Worm (Caenorhabditis elegans) whole organism, L4 larva: Measurements from ENCODE around the gene lin-15B.

Experiments
- F10B5.3 ChIP-seq: sonication (generic microtip); optimal IDR thresholded peaks from 2 replicates; lab custom pipeline; 2016; ENCODE audit warnings: mild to moderate bottlenecking, missing genetic modification characterization, missing compliant biosample characterization
- R02D3.7 ChIP-seq: fragments of 150-350 bp; sonication (generic microtip); optimal IDR thresholded peaks from 3 replicates; lab custom pipeline; 2014; ENCODE audit warnings: missing biosample characterization, missing genetic modification characterization
- T20F7.1 ChIP-seq: fragments of 200-800 bp; sonication (Bioruptor generic); optimal IDR thresholded peaks from 2 replicates; lab custom pipeline; 2018; ENCODE audit warnings: mild to moderate bottlenecking, missing genetic modification characterization, missing compliant biosample characterization
- T26A8.4 ChIP-seq: fragments of 200-800 bp; sonication (Bioruptor generic); IDR thresholded peaks from 2 replicates; pipeline ENCODE4 v1.3.6; 2022; ENCODE audit warnings: missing genetic modification characterization, missing compliant biosample characterization
- Y105C5A.15 ChIP-seq: fragments of 200-800 bp; sonication (Bioruptor generic); IDR thresholded peaks from 2 replicates; pipeline ENCODE4 v1.3.6; 2022; ENCODE audit warnings: missing genetic modification characterization, missing compliant biosample characterization
- Y5F2A.4 ChIP-seq: fragments of 200-800 bp; sonication (Bioruptor generic); optimal IDR thresholded peaks from 2 replicates; lab custom pipeline; 2018; ENCODE audit warnings: mild to moderate bottlenecking, missing genetic modification characterization, missing compliant biosample characterization
- Y75B8A.6 ChIP-seq: fragments of 200-800 bp; sonication (Bioruptor generic); IDR thresholded peaks from 2 replicates; pipeline ENCODE4 v1.3.6; 2022; ENCODE audit warnings: missing genetic modification reagents, missing genetic modification characterization, missing compliant biosample characterization
- ZK546.5 ChIP-seq, 2 experiments: sonication (generic microtip); optimal IDR thresholded peaks; 2 replicates each; lab custom pipeline; 2017; ENCODE audit warnings: missing biosample characterization in 2 of 2, missing genetic modification characterization in 2 of 2
- aha-1 ChIP-seq: fragments of 150-350 bp; peaks from one replicate; lab custom pipeline; 2014; ENCODE audit warnings: missing biosample characterization, missing genetic modification characterization
- aly-2 ChIP-seq: sonication (generic microtip); optimal IDR thresholded peaks from 2 replicates; lab custom pipeline; 2018; ENCODE audit warnings: missing biosample characterization, missing genetic modification characterization
- ama-1 ChIP-seq: fragments of 150-350 bp; optimal IDR thresholded peaks from 2 replicates; lab custom pipeline; 2014; ENCODE audit warnings: inconsistent platforms, mixed read lengths
- attf-4 ChIP-seq: sonication (generic microtip); optimal IDR thresholded peaks from 3 replicates; lab custom pipeline; 2017; ENCODE audit warnings: missing biosample characterization, missing genetic modification characterization
- ceh-20 ChIP-seq: fragments of 200-800 bp; sonication (Bioruptor generic); IDR thresholded peaks from 2 replicates; pipeline ENCODE4 v1.3.6; 2022; ENCODE audit warnings: missing genetic modification reagents, missing genetic modification characterization, missing compliant biosample characterization
- ceh-62 ChIP-seq: sonication (generic microtip); optimal IDR thresholded peaks from 2 replicates; lab custom pipeline; 2017; ENCODE audit warnings: missing biosample characterization, missing genetic modification characterization
- cey-2 ChIP-seq: sonication (generic microtip); optimal IDR thresholded peaks from 3 replicates; lab custom pipeline; 2017; ENCODE audit warnings: missing genetic modification characterization, mild to moderate bottlenecking, missing compliant biosample characterization, antibody characterized with exemption, borderline replicate concordance; ENCODE audit not compliant: insufficient read depth
- ctbp-1 ChIP-seq: fragments of 200-800 bp; sonication (Bioruptor generic); IDR thresholded peaks from 2 replicates; pipeline ENCODE4 v1.3.6; 2022; ENCODE audit warnings: missing genetic modification reagents, missing genetic modification characterization, missing compliant biosample characterization
- daf-16 ChIP-seq, 3 experiments: sonication (generic microtip); optimal IDR thresholded peaks; 2 replicates each; lab custom pipeline; 2016 to 2017; ENCODE audit warnings: missing genetic modification characterization in 3 of 3, missing genetic modification reagents in 3 of 3, mild to moderate bottlenecking in 2 of 3, missing compliant biosample characterization in 2 of 3, missing biosample characterization in 1 of 3, moderate library complexity in 1 of 3
- dmd-6 ChIP-seq: fragments of 200-800 bp; sonication (Bioruptor generic); IDR thresholded peaks from 2 replicates; pipeline ENCODE4 v1.3.6; 2022; ENCODE audit warnings: missing genetic modification reagents, missing genetic modification characterization, missing compliant biosample characterization
- egl-27 ChIP-seq: sonication (generic microtip); optimal IDR thresholded peaks from 3 replicates; lab custom pipeline; 2017; ENCODE audit warnings: missing biosample characterization, missing genetic modification reagents, missing genetic modification characterization
- hif-1 ChIP-seq, 2 experiments: sonication (generic microtip); optimal IDR thresholded peaks; 2 replicates each; lab custom pipeline; 2016 to 2017; ENCODE audit warnings: missing compliant biosample characterization in 2 of 2, missing genetic modification characterization in 2 of 2, missing genetic modification reagents in 2 of 2, missing genotype in 2 of 2, mild to moderate bottlenecking in 1 of 2
- hlh-11 ChIP-seq: fragments of 200-800 bp; sonication (Bioruptor generic); optimal IDR thresholded peaks from 2 replicates; lab custom pipeline; 2018; ENCODE audit warnings: mild to moderate bottlenecking, missing genetic modification characterization, missing compliant biosample characterization
- hmg-1.1 ChIP-seq: fragments of 200-800 bp; sonication (Bioruptor generic); IDR thresholded peaks from 2 replicates; pipeline ENCODE4 v1.3.6; 2022; ENCODE audit warnings: missing genetic modification reagents, missing genetic modification characterization, missing compliant biosample characterization
- lin-1 ChIP-seq: fragments of 200-800 bp; sonication (Bioruptor generic); IDR thresholded peaks from 2 replicates; pipeline ENCODE4 v1.3.6; 2022; ENCODE audit warnings: missing genetic modification reagents, missing genetic modification characterization, missing compliant biosample characterization
- lin-13 ChIP-seq: fragments of 150-350 bp; optimal IDR thresholded peaks from 2 replicates; lab custom pipeline; 2014; ENCODE audit warnings: missing biosample characterization, missing genetic modification reagents, missing genetic modification characterization
- lin-29 ChIP-seq: fragments of 200-800 bp; sonication (Bioruptor generic); IDR thresholded peaks from 2 replicates; pipeline ENCODE4 v1.3.6; 2022; ENCODE audit warnings: missing genetic modification reagents, missing genetic modification characterization, missing compliant biosample characterization
- lsy-2 ChIP-seq, 2 experiments: fragments of 150-350 bp in 1 of 2; sonication (generic microtip) in 1 of 2; optimal IDR thresholded peaks; 2 replicates each; lab custom pipeline; 2014 to 2017; ENCODE audit warnings: missing biosample characterization in 2 of 2, missing genetic modification characterization in 2 of 2
- madf-9 ChIP-seq: fragments of 200-800 bp; sonication (Bioruptor generic); conservative IDR thresholded peaks from 2 replicates; pipeline ENCODE4 v1.3.6; 2022; ENCODE audit warnings: missing genetic modification reagents, missing genetic modification characterization, missing compliant biosample characterization
- mdl-1 ChIP-seq, 2 experiments: fragments of 150-350 bp in 1 of 2; sonication (generic microtip) in 1 of 2; optimal IDR thresholded peaks; 2 replicates each; lab custom pipeline; 2014 to 2017; ENCODE audit warnings: missing biosample characterization in 2 of 2, missing genetic modification characterization in 2 of 2
- mes-2 ChIP-seq: sonication (generic microtip); optimal IDR thresholded peaks from 2 replicates; lab custom pipeline; 2016; ENCODE audit warnings: missing genotype, mild to moderate bottlenecking, missing genetic modification characterization, missing compliant biosample characterization; ENCODE audit not compliant: poor library complexity, severe bottlenecking
- nhr-102 ChIP-seq: sonication (generic microtip); optimal IDR thresholded peaks from 2 replicates; lab custom pipeline; 2016; ENCODE audit warnings: mild to moderate bottlenecking, missing genetic modification characterization, moderate library complexity, missing compliant biosample characterization
- nhr-11 ChIP-seq: fragments of 150-350 bp; optimal IDR thresholded peaks from 2 replicates; lab custom pipeline; 2014; ENCODE audit warnings: missing biosample characterization, missing genetic modification characterization
- nhr-111 ChIP-seq: fragments of 200-800 bp; sonication (Bioruptor generic); optimal IDR thresholded peaks from 2 replicates; lab custom pipeline; 2018; ENCODE audit warnings: mild to moderate bottlenecking, missing genetic modification characterization, missing compliant biosample characterization
- nhr-237 ChIP-seq: sonication (generic microtip); optimal IDR thresholded peaks from 2 replicates; lab custom pipeline; 2017; ENCODE audit warnings: missing biosample characterization, missing genetic modification characterization
- nhr-28 ChIP-seq: fragments of 150-350 bp; optimal IDR thresholded peaks from 2 replicates; lab custom pipeline; 2014; ENCODE audit warnings: missing biosample characterization, missing genetic modification characterization
- nhr-41 ChIP-seq: fragments of 200-800 bp; sonication (Bioruptor generic); IDR thresholded peaks from 2 replicates; pipeline ENCODE4 v1.3.6; 2022; ENCODE audit warnings: missing genetic modification reagents, missing genetic modification characterization, missing compliant biosample characterization
- nhr-42 ChIP-seq: fragments of 200-800 bp; sonication (Bioruptor generic); IDR thresholded peaks from 2 replicates; pipeline ENCODE4 v1.3.6; 2022; ENCODE audit warnings: missing genetic modification characterization, missing compliant biosample characterization
- nhr-48 ChIP-seq: sonication (generic microtip); optimal IDR thresholded peaks from 2 replicates; lab custom pipeline; 2016; ENCODE audit warnings: mild to moderate bottlenecking, missing genetic modification characterization, missing compliant biosample characterization
- nhr-6 ChIP-seq: fragments of 150-350 bp; optimal IDR thresholded peaks from 2 replicates; lab custom pipeline; 2014; ENCODE audit warnings: missing biosample characterization, missing genetic modification characterization
- nhr-77 ChIP-seq: fragments of 150-350 bp; optimal IDR thresholded peaks from 2 replicates; lab custom pipeline; 2014; ENCODE audit warnings: missing biosample characterization, missing genetic modification characterization
- pha-4 ChIP-seq, 2 experiments: fragments of 150-350 bp in 1 of 2; fragments of 200-800 bp in 1 of 2; sonication (Bioruptor generic) in 1 of 2; IDR thresholded peaks in 1 of 2; optimal IDR thresholded peaks in 1 of 2; 2 replicates each; pipeline versions ENCODE4 v1.3.6 to Lab custom; 2014 to 2022; ENCODE audit warnings: missing genetic modification characterization in 2 of 2, missing genetic modification reagents in 2 of 2, missing biosample characterization in 1 of 2, missing compliant biosample characterization in 1 of 2
- pqm-1 ChIP-seq: sonication (generic microtip); optimal IDR thresholded peaks from 2 replicates; lab custom pipeline; 2017; ENCODE audit warnings: missing biosample characterization, missing genetic modification characterization
- saeg-2 ChIP-seq: fragments of 200-800 bp; sonication (Bioruptor generic); IDR thresholded peaks from 2 replicates; pipeline ENCODE4 v1.3.6; 2022; ENCODE audit warnings: missing genetic modification reagents, missing genetic modification characterization, missing compliant biosample characterization
- sdz-12 ChIP-seq: fragments of 200-800 bp; sonication (Bioruptor generic); optimal IDR thresholded peaks from 2 replicates; lab custom pipeline; 2018; ENCODE audit warnings: mild to moderate bottlenecking, missing genetic modification characterization, missing compliant biosample characterization
- set-16 ChIP-seq: fragments of 200-800 bp; sonication (Bioruptor generic); IDR thresholded peaks from 2 replicates; pipeline ENCODE4 v1.3.6; 2022; ENCODE audit warnings: missing genetic modification reagents, missing genetic modification characterization, missing compliant biosample characterization
- snpc-1.2 ChIP-seq: fragments of 200-800 bp; sonication (Bioruptor generic); IDR thresholded peaks from 2 replicates; pipeline ENCODE4 v1.3.6; 2022; ENCODE audit warnings: missing genetic modification reagents, missing genetic modification characterization, missing compliant biosample characterization
- tag-97 ChIP-seq: fragments of 200-800 bp; sonication (Bioruptor generic); IDR thresholded peaks from 2 replicates; pipeline ENCODE4 v1.3.6; 2022; ENCODE audit warnings: missing genetic modification characterization, missing compliant biosample characterization
- unc-130 ChIP-seq: sonication (generic microtip); optimal IDR thresholded peaks from 2 replicates; lab custom pipeline; 2016; ENCODE audit warnings: missing genetic modification reagents, missing genetic modification characterization, missing compliant biosample characterization
- unc-39 ChIP-seq: sonication (generic microtip); optimal IDR thresholded peaks from 2 replicates; lab custom pipeline; 2017; ENCODE audit warnings: missing biosample characterization, missing genetic modification characterization
- zfp-2 ChIP-seq: sonication (generic microtip); optimal IDR thresholded peaks from 2 replicates; lab custom pipeline; 2016; ENCODE audit warnings: mild to moderate bottlenecking, missing genetic modification characterization, missing compliant biosample characterization
- zip-11 ChIP-seq: fragments of 200-800 bp; sonication (Bioruptor generic); IDR thresholded peaks from 2 replicates; pipeline ENCODE4 v1.3.6; 2022; ENCODE audit warnings: missing genetic modification characterization, missing compliant biosample characterization
- zip-2 ChIP-seq: fragments of 150-350 bp; optimal IDR thresholded peaks from 2 replicates; lab custom pipeline; 2014; ENCODE audit warnings: missing biosample characterization, missing genetic modification characterization

lin-15B gene

ce11 chrX:15736419-15736818 is 10.5 kb downstream of the lin-15B start (continued):
- TF ChIP-seq mdl-1 (tag; optimal IDR thresholded peaks at IDR 0.05; lab: Kevin White, UChicago): peak in 1 of 2 experiments; percentile 40
- no peak for TF ChIP-seq zip-11 (GFP tag; lab: Robert Waterston, UW)
- TF ChIP-seq pqm-1 (tag; lab: Kevin White, UChicago): peak; percentile 58
- no peak for TF ChIP-seq saeg-2
- no peak for TF ChIP-seq snpc-1.2
- peak; percentile 20 to 85 for TF ChIP-seq lsy-2 (tag; optimal IDR thresholded peaks at IDR 0.05; lab: Kevin White, UChicago)
- peak; percentile 91 for TF ChIP-seq nhr-77
- peak; percentile 91 for TF ChIP-seq hmg-1.1 (GFP tag; lab: Robert Waterston, UW)
- peak in 1 of 2 experiments; percentile 46 for TF ChIP-seq hif-1 (tag; optimal IDR thresholded peaks at IDR 0.05; lab: Kevin White, UChicago)
- TF ChIP-seq ceh-20 (GFP tag; lab: Robert Waterston, UW): peak; percentile 54; the same call in 1 of the 2 replicates
- TF ChIP-seq nhr-11 (tag; lab: Kevin White, UChicago): peak; percentile 32
- no peak for TF ChIP-seq R02D3.7 (tag; lab: Kevin White, UChicago)
- no peak for TF ChIP-seq ceh-62
- TF ChIP-seq mes-2: peak; percentile 93
- no peak for TF ChIP-seq nhr-41 (GFP tag; lab: Robert Waterston, UW)
- no peak for TF ChIP-seq daf-16 (GFP tag; optimal IDR thresholded peaks at IDR 0.05; lab: Kevin White, UChicago)
- peak; percentile 67 for TF ChIP-seq daf-16 (tag; optimal IDR thresholded peaks at IDR 0.05; lab: Kevin White, UChicago)
- peak; percentile 76 for TF ChIP-seq nhr-6 (tag; lab: Kevin White, UChicago)
- TF ChIP-seq nhr-102 (tag; lab: Kevin White, UChicago): peak; percentile 93
- peak; percentile 44 for TF ChIP-seq nhr-48
- no peak for TF ChIP-seq unc-130 (GFP tag; lab: Kevin White, UChicago)
- peak; percentile 61; the same call in 1 of the 2 replicates for TF ChIP-seq lin-1
- TF ChIP-seq zfp-2 (tag; lab: Kevin White, UChicago): no peak
- TF ChIP-seq lin-29: peak; percentile 66; the same call in 1 of the 2 replicates
- TF ChIP-seq hlh-11: peak; percentile 71
- peak; percentile 80 for TF ChIP-seq nhr-28
- no peak for TF ChIP-seq ZK546.5 (tag; optimal IDR thresholded peaks at IDR 0.05; lab: Kevin White, UChicago)
- peak; percentile 94 for TF ChIP-seq F10B5.3 (tag; lab: Kevin White, UChicago)
- TF ChIP-seq aha-1 (tag; lab: Kevin White, UChicago): peak; percentile 31
- TF ChIP-seq T20F7.1: no peak
- TF ChIP-seq unc-39 (tag; lab: Kevin White, UChicago): no peak
- TF ChIP-seq tag-97 (GFP tag; lab: Robert Waterston, UW): no peak
- peak; percentile 69 for TF ChIP-seq lin-13 (GFP tag; lab: Kevin White, UChicago)
- no peak for TF ChIP-seq Y5F2A.4 (GFP tag; lab: Kevin White, UChicago)
- TF ChIP-seq T26A8.4 (GFP tag; lab: Robert Waterston, UW): peak; percentile 89
- TF ChIP-seq cey-2 (tag; lab: Kevin White, UChicago): no peak
- TF ChIP-seq zip-2 (tag; lab: Kevin White, UChicago): peak; percentile 85
- peak; percentile 51 for TF ChIP-seq dmd-6 (GFP tag; lab: Robert Waterston, UW)
- TF ChIP-seq pha-4 (GFP tag; IDR thresholded peaks at IDR 0.05; lab: Robert Waterston, UW): no peak; the same call in 1 of the 2 replicates
- TF ChIP-seq pha-4 (tag; optimal IDR thresholded peaks at IDR 0.05; lab: Kevin White, UChicago): no peak
- TF ChIP-seq set-16: no peak
- TF ChIP-seq Y105C5A.15 (GFP tag; lab: Robert Waterston, UW): no peak
- no peak for TF ChIP-seq ama-1 (lab: Kevin White, UChicago)
- TF ChIP-seq nhr-42 (GFP tag; lab: Robert Waterston, UW): peak; percentile 70
- 0 out of 2 replicates have a peak, but pooled peaks have one; percentile 13 for TF ChIP-seq ctbp-1 (GFP tag; lab: Robert Waterston, UW)
- TF ChIP-seq madf-9 (GFP tag; lab: Robert Waterston, UW): no peak
- TF ChIP-seq nhr-237 (tag; lab: Kevin White, UChicago): no peak
- TF ChIP-seq nhr-111 (GFP tag; lab: Kevin White, UChicago): no peak
- no peak for TF ChIP-seq attf-4 (tag; lab: Kevin White, UChicago)
- TF ChIP-seq egl-27 (tag; lab: Kevin White, UChicago): no peak
- TF ChIP-seq aly-2 (tag; lab: Kevin White, UChicago): no peak
- no peak for TF ChIP-seq sdz-12
- no peak for TF ChIP-seq Y75B8A.6 (GFP tag; lab: Robert Waterston, UW)
